Worm (Caenorhabditis elegans): Measurements from ENCODE around the gene srw-103.

srw-103 gene

DNA sequence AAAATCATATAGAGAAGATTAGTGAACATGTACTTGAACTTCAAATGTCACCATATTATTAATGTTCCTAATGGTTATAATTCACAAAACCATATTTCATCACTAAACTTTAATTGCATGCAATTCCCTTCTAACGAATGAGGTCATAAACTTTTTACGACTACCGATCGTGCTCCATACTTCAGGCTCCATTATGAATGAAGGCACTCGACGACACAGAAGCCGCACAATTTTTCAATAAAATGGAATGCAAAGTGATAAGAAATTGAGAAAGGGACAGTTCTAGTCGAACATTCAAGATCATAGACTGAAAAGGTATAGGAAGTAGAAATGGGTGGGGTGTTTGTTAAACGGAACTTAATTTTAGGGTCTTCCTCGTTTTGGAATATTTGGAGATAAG, 39.1 kb downstream of the srw-103 start:
- TF ChIP-seq ref-2 (tag; optimal IDR thresholded peaks at IDR 0.05) = no peak
- TF ChIP-seq rnt-1 (tag; optimal IDR thresholded peaks at IDR 0.05) = no peak

DNA sequence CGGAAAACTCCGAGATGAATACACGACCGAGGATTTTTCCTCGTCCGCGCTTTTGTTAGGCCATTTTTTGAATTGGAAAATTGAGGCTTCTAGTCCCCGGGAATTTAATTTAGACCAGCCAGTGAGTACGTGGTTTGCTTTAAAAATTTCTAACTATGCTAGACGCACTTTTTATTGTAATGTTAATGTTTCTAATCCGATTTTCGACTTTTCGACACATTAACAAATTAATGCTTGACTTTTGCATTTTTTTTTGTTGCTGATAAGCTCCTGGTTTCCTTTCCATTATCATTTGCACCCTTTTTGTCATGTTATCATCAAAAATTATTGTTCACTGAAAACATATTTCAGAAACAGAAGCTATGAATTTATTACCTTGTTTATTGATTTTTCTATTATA, 39.9 kb downstream of the srw-103 start, which contains the start of gene clec-204:
Gene clec-204 (plus strand): TSS at position 301 of the 400 bp plus-strand sequence.
- TF ChIP-seq ceh-45 (GFP tag; IDR thresholded peaks at IDR 0.05) (no peak), ceh-48 (tag; optimal IDR thresholded peaks at IDR 0.05) (no peak), ceh-2 (tag; optimal IDR thresholded peaks at IDR 0.05) (no peak), ahr-1 (tag; optimal IDR thresholded peaks at IDR 0.05) (no peak)

DNA sequence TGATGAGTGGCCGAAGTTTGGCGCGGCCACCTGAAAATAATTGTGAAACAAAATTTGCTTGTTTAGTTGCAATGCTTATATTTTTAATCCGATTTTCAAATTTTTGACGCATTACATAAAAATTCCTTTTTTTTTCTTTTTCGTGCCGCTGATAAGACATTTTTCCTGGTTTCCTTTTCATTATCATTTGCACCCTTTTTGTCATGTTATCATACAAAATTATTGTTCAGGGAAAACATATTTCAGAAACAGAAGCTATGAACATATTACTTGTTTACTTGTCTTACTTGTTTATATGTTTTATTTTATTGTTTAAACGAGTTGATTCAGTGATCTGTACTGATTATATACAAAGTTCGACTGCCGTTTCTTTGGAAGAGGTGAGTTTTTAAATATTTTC, 43.7 kb downstream of the srw-103 start, which contains the start of gene clec-205:
Gene clec-205 (plus strand): TSS at position 212 of the 400 bp plus-strand sequence.
- TF ChIP-seq fkh-10 (GFP tag; optimal IDR thresholded peaks at IDR 0.05) = no peak
- TF ChIP-seq elt-2 (tag; optimal IDR thresholded peaks at IDR 0.05) = peak; percentile 10

DNA sequence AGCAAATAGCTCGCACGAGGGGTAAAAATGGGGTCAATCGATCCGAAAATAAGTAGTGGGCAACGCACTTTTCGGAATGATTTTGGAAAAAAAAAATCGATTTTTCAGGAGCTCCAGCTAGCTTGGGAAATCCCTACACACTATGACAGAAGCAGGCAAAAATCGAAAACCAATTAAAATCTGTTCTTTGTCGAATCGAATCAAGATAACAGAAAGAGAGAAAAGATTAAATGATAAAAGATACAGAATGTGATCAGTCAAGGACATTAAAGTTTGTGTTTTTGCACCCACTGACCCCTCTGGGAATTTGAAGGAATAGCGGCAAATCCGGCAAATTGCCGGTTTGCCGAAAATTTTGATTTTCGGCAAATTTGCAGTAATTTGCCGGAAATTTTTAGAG, 50.4 kb downstream of the srw-103 start:
- TF ChIP-seq syd-9 (tag; optimal IDR thresholded peaks at IDR 0.05) (no peak), tbx-7 (tag; optimal IDR thresholded peaks at IDR 0.05) (no peak), ceh-30 (tag; optimal IDR thresholded peaks at IDR 0.05) (no peak), ref-2 (tag; optimal IDR thresholded peaks at IDR 0.05) (no peak), ceh-14 (tag; optimal IDR thresholded peaks at IDR 0.05) (no peak), ets-4 (tag; optimal IDR thresholded peaks at IDR 0.05) (no peak), lin-11 (tag; optimal IDR thresholded peaks at IDR 0.05) (no peak), ceh-24 (tag; optimal IDR thresholded peaks at IDR 0.05) (no peak), dve-1 (tag; optimal IDR thresholded peaks at IDR 0.05) (no peak), F13H6.1 (tag; optimal IDR thresholded peaks at IDR 0.05) (no peak), nhr-11 (tag; optimal IDR thresholded peaks at IDR 0.05) (no peak), ahr-1 (tag; optimal IDR thresholded peaks at IDR 0.05) (no peak), pat-9 (tag; optimal IDR thresholded peaks at IDR 0.05) (no peak), fkh-6 (tag; optimal IDR thresholded peaks at IDR 0.05) (no peak), sdc-2 (tag; optimal IDR thresholded peaks at IDR 0.05) (no peak), tbx-2 (tag; optimal IDR thresholded peaks at IDR 0.05) (no peak)

All from whole organism, late embryonic.